Fruit fly (Drosophila melanogaster) whole organism, embryonic: ENCODE measurements around the gene Ae2.

Experiments
- Atf3 ChIP-seq: fragments of 200-800 bp; sonication (Bioruptor generic); optimal IDR thresholded peaks from 3 replicates; lab custom pipeline; 2016; ENCODE audit warnings: missing biosample characterization, missing genetic modification characterization
- Awh ChIP-seq: fragments of 200-800 bp; sonication (Bioruptor generic); IDR thresholded peaks from 2 replicates; pipeline ENCODE4, ENCODE4 v1.3.6; 2022; ENCODE audit warnings: missing biosample characterization, missing genetic modification characterization
- Bgb ChIP-seq: fragments of 200-800 bp; sonication (Bioruptor generic); IDR thresholded peaks from 2 replicates; pipeline ENCODE4 v1.3.6; 2022; ENCODE audit warnings: missing biosample characterization, missing genetic modification characterization; ENCODE audit not compliant: partially characterized antibody
- BtbVII ChIP-seq: fragments of 200-800 bp; sonication (Bioruptor generic); optimal IDR thresholded peaks from 3 replicates; lab custom pipeline; 2017; ENCODE audit warnings: missing biosample characterization, mild to moderate bottlenecking, missing genetic modification characterization
- CG10274 ChIP-seq: fragments of 200-800 bp; sonication (Bioruptor generic); optimal IDR thresholded peaks from 3 replicates; lab custom pipeline; 2017; ENCODE audit warnings: missing biosample characterization, mild to moderate bottlenecking, missing genetic modification characterization
- CG11723 ChIP-seq: fragments of 200-800 bp; sonication (Bioruptor generic); optimal IDR thresholded peaks from 2 replicates; lab custom pipeline; 2017; ENCODE audit warnings: missing biosample characterization, mild to moderate bottlenecking, missing genetic modification characterization
- CG12104 ChIP-seq: fragments of 200-800 bp; sonication (Bioruptor generic); optimal IDR thresholded peaks from 3 replicates; lab custom pipeline; 2016; ENCODE audit warnings: missing biosample characterization, missing genetic modification characterization
- CG12299 ChIP-seq: fragments of 200-800 bp; sonication (Bioruptor generic); optimal IDR thresholded peaks from 2 replicates; lab custom pipeline; 2018; ENCODE audit warnings: missing biosample characterization, mild to moderate bottlenecking, missing genetic modification characterization
- CG1233 ChIP-seq: fragments of 200-800 bp; sonication (Bioruptor generic); optimal IDR thresholded peaks from 4 replicates; lab custom pipeline; 2018; ENCODE audit warnings: missing biosample characterization, mild to moderate bottlenecking, missing genetic modification characterization
- CG12769 ChIP-seq: fragments of 200-800 bp; sonication (Bioruptor generic); optimal IDR thresholded peaks from 2 replicates; lab custom pipeline; 2019; ENCODE audit warnings: missing biosample characterization, mild to moderate bottlenecking, missing genetic modification characterization, moderate library complexity
- CG13424 ChIP-seq: fragments of 200-800 bp; sonication (Bioruptor generic); optimal IDR thresholded peaks from 2 replicates; lab custom pipeline; 2019; ENCODE audit warnings: missing biosample characterization, mild to moderate bottlenecking, missing genetic modification characterization, moderate library complexity
- CG13624 ChIP-seq: fragments of 200-800 bp; sonication (Bioruptor generic); optimal IDR thresholded peaks from 2 replicates; lab custom pipeline; 2016; ENCODE audit warnings: missing biosample characterization, missing genetic modification characterization
- CG15514 ChIP-seq: fragments of 200-800 bp; sonication (Bioruptor generic); optimal IDR thresholded peaks from 3 replicates; lab custom pipeline; 2017; ENCODE audit warnings: missing biosample characterization, missing genetic modification characterization, mild to moderate bottlenecking, moderate library complexity, missing genetic modification reagents
- CG16813 ChIP-seq: fragments of 200-800 bp; sonication (Bioruptor generic); IDR thresholded peaks from 3 replicates; pipeline ENCODE4 v1.3.6; 2022; ENCODE audit warnings: missing biosample characterization, missing genetic modification characterization; ENCODE audit not compliant: partially characterized antibody
- CG3847 ChIP-seq: fragments of 200-800 bp; sonication (Bioruptor generic); IDR thresholded peaks from 2 replicates; pipeline ENCODE4 v1.3.6; 2022; ENCODE audit warnings: missing biosample characterization, missing genetic modification characterization
- CG42726 ChIP-seq: fragments of 200-800 bp; sonication (Bioruptor generic); IDR thresholded peaks from 2 replicates; pipeline ENCODE4 v1.3.6; 2022; ENCODE audit warnings: missing biosample characterization, missing genetic modification characterization; ENCODE audit not compliant: partially characterized antibody
- CG7928 ChIP-seq: fragments of 200-800 bp; sonication (Bioruptor generic); optimal IDR thresholded peaks from 2 replicates; lab custom pipeline; 2017; ENCODE audit warnings: missing biosample characterization, mild to moderate bottlenecking, missing genetic modification characterization
- CG9876 ChIP-seq: fragments of 200-800 bp; sonication (Bioruptor generic); optimal IDR thresholded peaks from 2 replicates; lab custom pipeline; 2016; ENCODE audit warnings: missing biosample characterization, missing genetic modification characterization
- Camta ChIP-seq: fragments of 200-800 bp; sonication (Bioruptor generic); optimal IDR thresholded peaks from 2 replicates; lab custom pipeline; 2016; ENCODE audit warnings: missing biosample characterization, missing genetic modification characterization
- Chrac-16 ChIP-seq: fragments of 200-800 bp; sonication (Bioruptor generic); optimal IDR thresholded peaks from 3 replicates; lab custom pipeline; 2016; ENCODE audit warnings: missing biosample characterization, missing genetic modification characterization
- Drgx ChIP-seq: fragments of 200-800 bp; sonication (Bioruptor generic); IDR thresholded peaks from 2 replicates; pipeline ENCODE4 v1.3.6; 2022; ENCODE audit warnings: missing biosample characterization, missing genetic modification characterization
- E2f2 ChIP-seq: fragments of 200-800 bp; sonication (Bioruptor generic); IDR thresholded peaks from 2 replicates; pipeline ENCODE4 v1.3.6; 2022; ENCODE audit warnings: missing biosample characterization, missing genetic modification characterization
- Gug ChIP-seq: fragments of 200-800 bp; sonication (Bioruptor generic); IDR thresholded peaks from 4 replicates; pipeline ENCODE4 v1.3.6; 2022; ENCODE audit warnings: missing biosample characterization, missing genetic modification characterization
- HmgD ChIP-seq: fragments of 200-800 bp; sonication (Bioruptor generic); optimal IDR thresholded peaks from 3 replicates; lab custom pipeline; 2016; ENCODE audit warnings: missing biosample characterization, missing genetic modification characterization
- Max ChIP-seq: fragments of 200-800 bp; sonication (Bioruptor generic); optimal IDR thresholded peaks from 2 replicates; lab custom pipeline; 2016; ENCODE audit warnings: missing biosample characterization, mild to moderate bottlenecking, missing genetic modification characterization
- NFAT ChIP-seq: fragments of 200-800 bp; sonication (Bioruptor generic); IDR thresholded peaks from 2 replicates; pipeline ENCODE4 v1.3.6; 2022; ENCODE audit warnings: missing biosample characterization, missing genetic modification characterization
- Nf-YC ChIP-seq: fragments of 200-800 bp; optimal IDR thresholded peaks from 3 replicates; lab custom pipeline; 2019; ENCODE audit warnings: missing biosample characterization, mild to moderate bottlenecking, missing genetic modification characterization, moderate library complexity
- Optix ChIP-seq: fragments of 200-800 bp; sonication (Bioruptor generic); IDR thresholded peaks from 3 replicates; pipeline ENCODE4 v1.3.6; 2022; ENCODE audit warnings: missing biosample characterization, missing genetic modification characterization
- Sox102F ChIP-seq: fragments of 200-800 bp; sonication (Bioruptor generic); optimal IDR thresholded peaks from 2 replicates; lab custom pipeline; 2018; ENCODE audit warnings: missing biosample characterization, mild to moderate bottlenecking, missing genetic modification characterization, moderate library complexity
- Xrp1 ChIP-seq: fragments of 200-800 bp; sonication (Bioruptor generic); IDR thresholded peaks from 2 replicates; pipeline ENCODE4 v1.3.6; 2022; ENCODE audit warnings: missing biosample characterization, missing genetic modification characterization
- abd-A ChIP-seq: fragments of 200-800 bp; sonication (Bioruptor generic); optimal IDR thresholded peaks from 3 replicates; lab custom pipeline; 2019; ENCODE audit warnings: missing biosample characterization, mild to moderate bottlenecking, missing genetic modification characterization, moderate library complexity
- ato ChIP-seq: fragments of 200-800 bp; sonication (Bioruptor generic); IDR thresholded peaks from 2 replicates; pipeline ENCODE4 v1.3.6; 2022; ENCODE audit warnings: missing biosample characterization, missing genetic modification characterization; ENCODE audit not compliant: partially characterized antibody
- chn ChIP-seq: fragments of 200-800 bp; sonication (Bioruptor generic); optimal IDR thresholded peaks from 2 replicates; lab custom pipeline; 2016; ENCODE audit warnings: missing biosample characterization, missing genetic modification characterization
- da ChIP-seq: fragments of 200-800 bp; sonication (Bioruptor generic); optimal IDR thresholded peaks from 2 replicates; lab custom pipeline; 2016; ENCODE audit warnings: missing biosample characterization, missing genetic modification characterization
- dpn ChIP-seq, 2 experiments: fragments of 200-800 bp; sonication (Bioruptor generic); optimal IDR thresholded peaks; 3 replicates each; lab custom pipeline; 2016; ENCODE audit warnings: missing biosample characterization in 2 of 2, missing genetic modification characterization in 2 of 2
- exex ChIP-seq: fragments of 200-800 bp; sonication (Bioruptor generic); optimal IDR thresholded peaks from 4 replicates; lab custom pipeline; 2018; ENCODE audit warnings: missing biosample characterization, mild to moderate bottlenecking, missing genetic modification characterization, moderate library complexity
- inv ChIP-seq: fragments of 200-800 bp; sonication (Bioruptor generic); IDR thresholded peaks from 2 replicates; pipeline ENCODE4 v1.3.6; 2022; ENCODE audit warnings: missing biosample characterization, missing genetic modification characterization; ENCODE audit not compliant: partially characterized antibody
- klu ChIP-seq: fragments of 200-800 bp; sonication (Bioruptor generic); IDR thresholded peaks from 2 replicates; pipeline ENCODE4 v1.3.6; 2022; ENCODE audit warnings: missing biosample characterization, missing genetic modification characterization
- org-1 ChIP-seq: fragments of 200-800 bp; sonication (Bioruptor generic); optimal IDR thresholded peaks from 2 replicates; lab custom pipeline; 2017; ENCODE audit warnings: missing biosample characterization, missing genetic modification characterization
- pb ChIP-seq: fragments of 200-800 bp; sonication (Bioruptor generic); optimal IDR thresholded peaks from 3 replicates; lab custom pipeline; 2016; ENCODE audit warnings: missing biosample characterization, missing genetic modification characterization
- pnt ChIP-seq: fragments of 200-800 bp; sonication (Bioruptor generic); optimal IDR thresholded peaks from 3 replicates; lab custom pipeline; 2016; ENCODE audit warnings: missing biosample characterization, missing genetic modification characterization
- pum ChIP-seq: fragments of 200-800 bp; sonication (Bioruptor generic); optimal IDR thresholded peaks from 2 replicates; lab custom pipeline; 2016; ENCODE audit warnings: missing biosample characterization, missing genetic modification characterization
- schlank ChIP-seq: fragments of 200-800 bp; sonication (Bioruptor generic); optimal IDR thresholded peaks from 2 replicates; lab custom pipeline; 2018; ENCODE audit warnings: missing biosample characterization, mild to moderate bottlenecking, missing genetic modification characterization
- sob ChIP-seq: fragments of 200-800 bp; sonication (Bioruptor generic); IDR thresholded peaks from 2 replicates; pipeline ENCODE4 v1.3.6; 2022; ENCODE audit warnings: missing biosample characterization, missing genetic modification characterization
- stwl ChIP-seq: fragments of 200-800 bp; sonication (Bioruptor generic); optimal IDR thresholded peaks from 3 replicates; lab custom pipeline; 2018; ENCODE audit warnings: missing biosample characterization, mild to moderate bottlenecking, missing genetic modification characterization, moderate library complexity
- unc-4 ChIP-seq: fragments of 200-800 bp; sonication (Bioruptor generic); IDR thresholded peaks from 2 replicates; pipeline ENCODE4 v1.3.6; 2022; ENCODE audit warnings: missing biosample characterization, missing genetic modification characterization; ENCODE audit not compliant: partially characterized antibody
- vvl ChIP-seq: fragments of 200-800 bp; sonication (Bioruptor generic); IDR thresholded peaks from 2 replicates; pipeline ENCODE4 v1.3.6; 2022; ENCODE audit warnings: missing biosample characterization, missing genetic modification characterization
- wek ChIP-seq: fragments of 200-800 bp; sonication (Bioruptor generic); optimal IDR thresholded peaks from 3 replicates; lab custom pipeline; 2018; ENCODE audit warnings: missing biosample characterization, mild to moderate bottlenecking, missing genetic modification characterization, moderate library complexity
- zfh2 ChIP-seq: fragments of 200-800 bp; sonication (Bioruptor generic); optimal IDR thresholded peaks from 2 replicates; lab custom pipeline; 2016; ENCODE audit warnings: missing biosample characterization, missing genetic modification characterization

Ae2 gene

dm6 chr3L:9726707-9727106 is 36.6 kb upstream of the Ae2 start, which contains the start of gene Naa60 (continued):
- TF ChIP-seq CG42726 (GFP tag; lab: Robert Waterston, UW) (peak; percentile 82), stwl (peak; percentile 57), inv (GFP tag; lab: Robert Waterston, UW) (peak; percentile 86), E2f2 (GFP tag; lab: Robert Waterston, UW) (peak; percentile 79), CG12104 (GFP tag; lab: Kevin White, UChicago) (no peak), CG15514 (GFP tag; lab: Kevin White, UChicago) (peak; percentile 71), unc-4 (peak; percentile 92), CG16813 (GFP tag; lab: Robert Waterston, UW) (peak; percentile 85), Bgb (peak; percentile 92), CG12769 (tag; lab: Kevin White, UChicago) (no peak)
- TF ChIP-seq, all 482 proteins: peak for 78

dm6 chr3L:9729795-9730421 is 33.4 kb upstream of the Ae2 start, which contains the start of gene ATPsynB:
Gene ATPsynB, plus strand, starts transcription at chr3L:9729999.
- TF ChIP-seq CG7928 (GFP tag; lab: Kevin White, UChicago) (no peak), wek (GFP tag; lab: Kevin White, UChicago) (no peak), CG11723 (GFP tag; lab: Kevin White, UChicago) (no peak), Drgx (GFP tag; lab: Robert Waterston, UW) (no peak), org-1 (GFP tag; lab: Kevin White, UChicago) (no peak), CG3847 (peak; percentile 87), Camta (GFP tag; lab: Kevin White, UChicago) (no peak), chn (GFP tag; lab: Kevin White, UChicago) (peak; percentile 5), zfh2 (GFP tag; lab: Kevin White, UChicago) (peak; percentile 41), Atf3 (no peak), Awh (GFP tag; lab: Robert Waterston, UW) (no peak), pum (GFP tag; lab: Kevin White, UChicago) (no peak), CG9876 (GFP tag; lab: Kevin White, UChicago) (no peak), CG13424 (no peak), Chrac-16 (GFP tag; lab: Kevin White, UChicago) (peak; percentile 9), Optix (GFP tag; lab: Robert Waterston, UW) (no peak), Max (GFP tag; lab: Kevin White, UChicago) (no peak), CG13624 (GFP tag; lab: Kevin White, UChicago) (peak; percentile 5), HmgD (GFP tag; lab: Kevin White, UChicago) (peak; percentile 36), da (no peak), Gug (GFP tag; lab: Robert Waterston, UW) (no peak; the same call in 3 of the 4 replicates), Nf-YC (tag; lab: Kevin White, UChicago) (no peak), CG1233 (GFP tag; lab: Kevin White, UChicago) (no peak), NFAT (peak; percentile 44; the same call in 1 of the 2 replicates), klu (GFP tag; lab: Robert Waterston, UW) (no peak), dpn (GFP tag; optimal IDR thresholded peaks at IDR 0.05; lab: Kevin White, UChicago) (peak in 1 of 2 experiments; percentile 31), abd-A (tag; lab: Kevin White, UChicago) (no peak), Sox102F (GFP tag; lab: Kevin White, UChicago) (no peak), schlank (no peak), sob (GFP tag; lab: Robert Waterston, UW) (peak; percentile 59; the same call in 1 of the 2 replicates), pnt (GFP tag; lab: Kevin White, UChicago) (no peak), CG10274 (no peak), ato (GFP tag; lab: Robert Waterston, UW) (no peak), BtbVII (GFP tag; lab: Kevin White, UChicago) (no peak), exex (tag; lab: Kevin White, UChicago) (no peak), CG12299 (tag; lab: Kevin White, UChicago) (no peak), Xrp1 (GFP tag; lab: Robert Waterston, UW) (peak; percentile 53), vvl (peak; percentile 35; the same call in 1 of the 2 replicates), pb (GFP tag; lab: Kevin White, UChicago) (no peak)
